Worm (Caenorhabditis elegans) whole organism, young adult: Measurements from ENCODE around the gene F47G3.4.

Experiments used
- T26A5.8 ChIP-seq: sonication (generic microtip); optimal IDR thresholded peaks from 2 replicates; lab custom pipeline; 2016; ENCODE audit warnings: missing genetic modification characterization, missing compliant biosample characterization
- efl-1 ChIP-seq: fragments of 150-350 bp; optimal IDR thresholded peaks from 2 replicates; lab custom pipeline; 2014; ENCODE audit warnings: missing biosample characterization, missing genetic modification reagents, missing genetic modification characterization
- egl-18 ChIP-seq: fragments of 200-800 bp; sonication (Bioruptor generic); IDR thresholded peaks from 2 replicates; pipeline ENCODE4 v1.3.6; 2022; ENCODE audit warnings: missing genetic modification reagents, missing genetic modification characterization, missing compliant biosample characterization
- lag-1 ChIP-seq: fragments of 200-800 bp; sonication (Bioruptor generic); IDR thresholded peaks from 2 replicates; pipeline ENCODE4 v1.3.6; 2022; ENCODE audit warnings: missing genetic modification reagents, missing genetic modification characterization, missing compliant biosample characterization
- mxl-1 ChIP-seq: sonication (generic microtip); optimal IDR thresholded peaks from 2 replicates; lab custom pipeline; 2016; ENCODE audit warnings: missing genetic modification characterization, missing compliant biosample characterization
- unc-62 ChIP-seq: fragments of 150-350 bp; optimal IDR thresholded peaks from 2 replicates; lab custom pipeline; 2014; ENCODE audit warnings: missing biosample characterization, missing genetic modification reagents, missing genetic modification characterization

DNA sequence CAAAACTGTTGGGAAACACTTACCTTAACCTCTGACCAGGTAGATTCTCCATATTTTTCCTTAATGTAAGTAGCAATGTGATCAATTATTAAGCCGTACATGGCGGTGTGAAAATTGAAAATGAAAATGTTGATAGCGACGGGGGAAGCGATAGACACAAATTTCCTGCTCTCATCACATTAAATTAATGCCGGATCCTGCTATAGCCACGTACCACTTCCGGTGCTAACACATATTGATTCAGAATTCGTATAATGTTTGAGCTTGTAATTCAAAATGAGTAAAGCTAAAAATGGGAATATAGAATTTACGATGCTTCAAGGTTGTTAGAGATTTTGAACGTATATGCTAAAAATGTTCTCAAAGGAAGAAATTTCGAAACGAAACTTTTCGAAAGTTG is 46.0 kb downstream of the F47G3.4 start, which contains the start of gene gcy-31:
- TF ChIP-seq lag-1 (GFP tag; lab: Robert Waterston, UW) (no peak), egl-18 (GFP tag; lab: Robert Waterston, UW) (no peak), T26A5.8 (tag; lab: Kevin White, UChicago) (no peak), mxl-1 (no peak), efl-1 (no peak), unc-62 (GFP tag; lab: Kevin White, UChicago) (no peak)
